In genomic region chrX:14153689-14154088, dm6 we compare ENCODE assay signal across 2 fruit fly cellular contexts.
A peak's percentile ranks its signal among the peaks of the same experiment; 100 is the strongest.
TF ChIP-seq lines count a peak whose summit lies in the region.

No protein-coding gene starts in this region.

TF ChIP-seq in whole organism, prepupa, 60 proteins besides CTCF, POLR2A, EP300 and RAD21:
- TF ChIP-seq eg (GFP tag; IDR thresholded peaks at IDR 0.05; lab: Robert Waterston, UW) = no peak
- no peak for TF ChIP-seq CG11294 (GFP tag; IDR thresholded peaks at IDR 0.05; lab: Robert Waterston, UW)
- TF ChIP-seq CG32006 (GFP tag; optimal IDR thresholded peaks at IDR 0.05; lab: Kevin White, UChicago) = peak; percentile 13
- peak; percentile 31 for TF ChIP-seq acj6 (GFP tag; optimal IDR thresholded peaks at IDR 0.05; lab: Kevin White, UChicago)
- no peak for TF ChIP-seq esn (GFP tag; optimal IDR thresholded peaks at IDR 0.05; lab: Kevin White, UChicago)
- peak; percentile 78 for TF ChIP-seq Eip78C (GFP tag; lab: Kevin White, UChicago)
- TF ChIP-seq Sox14 (GFP tag; optimal IDR thresholded peaks at IDR 0.05; lab: Kevin White, UChicago) = no peak
- peak; percentile 35 for TF ChIP-seq spab (GFP tag; optimal IDR thresholded peaks at IDR 0.05; lab: Kevin White, UChicago)
- peak in 1 of 2 experiments; percentile 4 for TF ChIP-seq ss (GFP tag; optimal IDR thresholded peaks at IDR 0.05; lab: Kevin White, UChicago)
- peak; percentile 17 for TF ChIP-seq Hr4 (GFP tag; optimal IDR thresholded peaks at IDR 0.05; lab: Kevin White, UChicago)
- TF ChIP-seq svp (GFP tag; lab: Kevin White, UChicago) = peak; percentile 39
- TF ChIP-seq CG6808 (GFP tag; optimal IDR thresholded peaks at IDR 0.05; lab: Kevin White, UChicago) = peak; percentile 28
- no peak for TF ChIP-seq topi (GFP tag; optimal IDR thresholded peaks at IDR 0.05; lab: Kevin White, UChicago)
- no peak for TF ChIP-seq CG3919 (GFP tag; optimal IDR thresholded peaks at IDR 0.05; lab: Kevin White, UChicago)
- peak; percentile 32 for TF ChIP-seq fd59A (GFP tag; optimal IDR thresholded peaks at IDR 0.05; lab: Kevin White, UChicago)
- peak; percentile 15 for TF ChIP-seq CG10669 (GFP tag; optimal IDR thresholded peaks at IDR 0.05; lab: Kevin White, UChicago)
- no peak for TF ChIP-seq CG11902 (GFP tag; optimal IDR thresholded peaks at IDR 0.05; lab: Kevin White, UChicago)
- TF ChIP-seq Ets96B (tag; optimal IDR thresholded peaks at IDR 0.05; lab: Kevin White, UChicago) = peak; percentile 28
- TF ChIP-seq fd85E (GFP tag; optimal IDR thresholded peaks at IDR 0.05; lab: Kevin White, UChicago) = no peak
- peak; percentile 20 for TF ChIP-seq CG3032 (tag; optimal IDR thresholded peaks at IDR 0.05; lab: Kevin White, UChicago)
- no peak for TF ChIP-seq CG8319 (GFP tag; optimal IDR thresholded peaks at IDR 0.05; lab: Kevin White, UChicago)
- peak in 1 of 2 experiments; percentile 28 for TF ChIP-seq salr (GFP tag; optimal IDR thresholded peaks at IDR 0.05; lab: Kevin White, UChicago)
- TF ChIP-seq CG6276 (GFP tag; optimal IDR thresholded peaks at IDR 0.05; lab: Kevin White, UChicago) = no peak
- no peak for TF ChIP-seq achi (GFP tag; optimal IDR thresholded peaks at IDR 0.05; lab: Kevin White, UChicago)
- no peak for TF ChIP-seq Lpt (GFP tag; optimal IDR thresholded peaks at IDR 0.05; lab: Kevin White, UChicago)

TF ChIP-seq in whole organism, pupa, 21 proteins besides CTCF, POLR2A, EP300 and RAD21:
- TF ChIP-seq CG17806 (tag; optimal IDR thresholded peaks at IDR 0.05; lab: Kevin White, UChicago) = peak; percentile 3
- peak; percentile 53 for TF ChIP-seq CG9948 (tag; optimal IDR thresholded peaks at IDR 0.05; lab: Kevin White, UChicago)
- peak; percentile 67 for TF ChIP-seq CG14655 (GFP tag; optimal IDR thresholded peaks at IDR 0.05; lab: Kevin White, UChicago)
- peak; percentile 51 for TF ChIP-seq CG8159 (tag; optimal IDR thresholded peaks at IDR 0.05; lab: Kevin White, UChicago)
- peak; percentile 33 for TF ChIP-seq CG15710 (tag; optimal IDR thresholded peaks at IDR 0.05; lab: Kevin White, UChicago)
- TF ChIP-seq CG8301 (tag; optimal IDR thresholded peaks at IDR 0.05; lab: Kevin White, UChicago) = no peak
- TF ChIP-seq CG13204 (GFP tag; optimal IDR thresholded peaks at IDR 0.05; lab: Kevin White, UChicago) = no peak
TF ChIP-seq in whole organism, pupa: peak in this region for 5.
